Fruit fly (Drosophila melanogaster): ENCODE data around the gene CG31800.

DNA sequence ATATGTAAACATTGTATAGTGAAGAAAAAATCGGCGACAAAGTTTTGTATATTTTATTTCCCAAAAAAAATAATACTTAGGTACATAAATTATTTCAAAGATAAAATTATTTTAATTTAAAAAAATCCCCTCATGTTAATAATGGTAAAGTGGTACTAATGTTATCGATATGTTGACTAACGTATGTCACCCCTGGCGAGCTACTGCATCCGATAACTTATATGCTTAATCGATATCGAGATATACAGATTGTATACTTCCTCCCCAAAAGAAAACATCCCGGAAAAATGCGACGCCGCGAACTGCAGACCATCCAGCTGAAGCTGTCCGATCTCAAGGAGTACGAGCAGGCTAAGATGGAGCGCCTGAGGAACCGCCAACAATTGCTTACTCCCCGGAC, 30.3 kb upstream of the CG31800 start, which contains the start of gene CG17343:
- TF ChIP-seq psq (optimal IDR thresholded peaks at IDR 0.05) (no peak), Sin3A (optimal IDR thresholded peaks at IDR 0.05) (no peak), h (optimal IDR thresholded peaks at IDR 0.05) (no peak), insv (optimal IDR thresholded peaks at IDR 0.05) (no peak), Myc (optimal IDR thresholded peaks at IDR 0.05) (no peak), ttk (optimal IDR thresholded peaks at IDR 0.05) (no peak)
